Fruit fly (Drosophila melanogaster): Measurements from ENCODE around the gene Vti1a.
A peak's percentile ranks its signal among the peaks of the same experiment; 100 is the strongest.

Vti1a gene

dm6 chr3L:682420-682882 is 10.3 kb downstream of the Vti1a start, which contains the start of gene CG3386:
CG3386 (minus strand) TSS chr3L:682470.
- no peak for TF ChIP-seq psq (optimal IDR thresholded peaks at IDR 0.05)
- no peak for TF ChIP-seq EcR (GFP tag; optimal IDR thresholded peaks at IDR 0.05)
- no peak for TF ChIP-seq pan (optimal IDR thresholded peaks at IDR 0.05)
- TF ChIP-seq CG8478 (optimal IDR thresholded peaks at IDR 0.05) = no peak
- no peak for TF ChIP-seq usp (GFP tag; optimal IDR thresholded peaks at IDR 0.05)
- TF ChIP-seq Dll (optimal IDR thresholded peaks at IDR 0.05) = no peak

DNA sequence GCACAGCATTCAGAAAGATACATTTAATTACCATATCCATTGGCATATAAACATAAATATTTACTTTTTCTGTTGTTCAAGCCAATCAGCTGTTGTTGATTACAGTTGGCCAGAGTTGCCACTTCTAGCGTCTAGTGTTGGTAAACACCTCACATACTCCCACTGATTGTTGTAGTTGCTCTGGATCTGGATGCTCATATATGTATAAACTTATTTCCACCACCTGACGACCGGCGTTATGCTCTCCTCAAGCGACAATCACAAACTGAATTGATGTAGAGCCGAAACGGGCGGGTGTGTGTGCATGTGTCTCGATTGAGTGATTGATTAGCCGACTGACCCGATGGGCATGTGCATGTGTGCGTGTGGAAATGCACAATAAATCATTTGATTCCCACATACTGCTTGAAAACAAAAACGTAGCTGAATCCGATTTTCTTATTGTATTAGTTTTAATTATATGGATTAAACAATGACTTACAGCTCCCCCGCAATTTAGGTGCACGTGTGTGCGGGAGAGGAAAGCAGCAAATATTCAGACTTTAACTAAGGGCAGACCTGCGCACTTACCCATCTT is 10.8 kb downstream of the Vti1a start:
- TF ChIP-seq psq (optimal IDR thresholded peaks at IDR 0.05) (no peak), Dll (optimal IDR thresholded peaks at IDR 0.05) (no peak), EcR (GFP tag; optimal IDR thresholded peaks at IDR 0.05) (no peak), usp (GFP tag; optimal IDR thresholded peaks at IDR 0.05) (no peak), pan (optimal IDR thresholded peaks at IDR 0.05) (no peak), CG8478 (optimal IDR thresholded peaks at IDR 0.05) (no peak)

DNA sequence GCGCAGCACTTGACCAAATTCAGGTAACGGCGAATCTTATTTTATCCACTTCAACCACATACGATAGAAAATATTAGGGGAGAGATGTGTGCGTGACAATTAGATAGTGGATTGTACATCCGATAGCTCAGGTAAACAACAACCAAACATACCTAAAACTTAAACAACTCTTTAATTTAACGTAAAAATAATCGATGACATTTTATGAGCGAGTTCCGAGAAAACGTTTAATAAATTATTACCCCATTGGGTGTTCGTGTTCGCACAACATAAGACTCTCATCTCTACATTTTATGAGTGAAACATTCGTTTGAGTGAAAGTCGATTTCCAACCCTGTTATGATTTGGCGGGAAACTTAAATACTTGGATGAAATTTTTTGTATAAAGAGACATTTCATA is 12.5 kb downstream of the Vti1a start, which contains the start of gene CG17129:
Gene CG17129, minus strand, starts transcription at position 69 of the 400 bp plus-strand sequence.
- TF ChIP-seq psq (optimal IDR thresholded peaks at IDR 0.05) (no peak), EcR (GFP tag; optimal IDR thresholded peaks at IDR 0.05) (no peak), usp (GFP tag; optimal IDR thresholded peaks at IDR 0.05) (no peak)

DNA sequence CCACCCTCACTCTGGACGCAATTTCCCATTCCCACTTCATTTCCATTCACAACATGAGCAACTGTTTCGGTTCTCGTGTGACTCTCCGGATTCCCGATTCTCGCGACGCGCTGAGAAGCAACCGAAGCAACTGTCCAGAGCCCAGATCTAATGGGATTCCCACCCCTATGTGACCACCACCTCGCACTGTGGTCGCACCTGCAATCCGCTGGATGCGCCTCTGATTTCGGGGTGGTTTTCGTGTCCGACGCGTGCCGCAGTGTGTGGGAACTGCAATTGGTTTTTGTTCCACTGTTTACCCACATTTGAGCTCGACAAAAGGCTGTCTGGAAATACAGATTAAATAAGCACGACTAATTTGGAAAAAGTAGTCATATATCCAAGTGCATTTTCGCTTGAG is 16.9 kb downstream of the Vti1a start:
- TF ChIP-seq Dll (optimal IDR thresholded peaks at IDR 0.05) = no peak
- no peak for TF ChIP-seq psq (optimal IDR thresholded peaks at IDR 0.05)
- no peak for TF ChIP-seq EcR (GFP tag; optimal IDR thresholded peaks at IDR 0.05)
- TF ChIP-seq CG8478 (optimal IDR thresholded peaks at IDR 0.05) = no peak
- TF ChIP-seq usp (GFP tag; optimal IDR thresholded peaks at IDR 0.05) = no peak
- no peak for TF ChIP-seq pan (optimal IDR thresholded peaks at IDR 0.05)

dm6 chr3L:673324-673723 is 19.4 kb downstream of the Vti1a start:
- TF ChIP-seq EcR (GFP tag; optimal IDR thresholded peaks at IDR 0.05) = no peak
- TF ChIP-seq CG8478 (optimal IDR thresholded peaks at IDR 0.05) = no peak
- TF ChIP-seq psq (optimal IDR thresholded peaks at IDR 0.05) = no peak
- no peak for TF ChIP-seq pan (optimal IDR thresholded peaks at IDR 0.05)
- TF ChIP-seq Dll (optimal IDR thresholded peaks at IDR 0.05) = no peak
- TF ChIP-seq usp (GFP tag; optimal IDR thresholded peaks at IDR 0.05) = no peak

- TF ChIP-seq pan (optimal IDR thresholded peaks at IDR 0.05) (no peak), CG8478 (optimal IDR thresholded peaks at IDR 0.05) (no peak), usp (GFP tag; optimal IDR thresholded peaks at IDR 0.05) (no peak), psq (optimal IDR thresholded peaks at IDR 0.05) (no peak), EcR (GFP tag; optimal IDR thresholded peaks at IDR 0.05) (no peak), Dll (optimal IDR thresholded peaks at IDR 0.05) (no peak)
Measured at dm6 chr3L:666544-666943, 26.2 kb downstream of the Vti1a start.

DNA sequence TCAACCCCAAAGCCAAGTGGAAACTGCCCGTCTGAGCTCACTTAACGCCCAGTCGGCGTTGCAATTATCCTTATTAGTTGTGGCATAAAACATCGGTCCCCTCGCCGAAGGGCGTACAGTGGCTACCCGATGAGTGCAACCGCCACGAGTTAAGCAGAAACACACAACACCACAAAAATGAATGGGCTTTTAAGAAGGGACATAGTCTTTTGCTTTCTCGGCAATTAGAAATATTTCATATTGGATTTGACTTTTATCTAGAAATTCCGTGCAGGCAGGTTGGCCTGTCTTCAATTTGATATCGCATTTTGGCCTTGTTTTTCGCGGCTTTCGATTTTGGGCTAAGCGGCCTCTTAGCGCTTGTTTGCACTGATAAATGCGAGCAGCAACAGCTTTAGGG is 28.8 kb downstream of the Vti1a start:
- TF ChIP-seq EcR (GFP tag; optimal IDR thresholded peaks at IDR 0.05) = no peak

- no peak for TF ChIP-seq CG8478 (optimal IDR thresholded peaks at IDR 0.05)
- no peak for TF ChIP-seq EcR (GFP tag; optimal IDR thresholded peaks at IDR 0.05)
- no peak for TF ChIP-seq pan (optimal IDR thresholded peaks at IDR 0.05)
- no peak for TF ChIP-seq usp (GFP tag; optimal IDR thresholded peaks at IDR 0.05)
- no peak for TF ChIP-seq psq (optimal IDR thresholded peaks at IDR 0.05)
- no peak for TF ChIP-seq Dll (optimal IDR thresholded peaks at IDR 0.05)
Measured at dm6 chr3L:660314-661075, 32.2 kb downstream of the Vti1a start.

dm6 chr3L:658279-658678 is 34.4 kb downstream of the Vti1a start:
- no peak for TF ChIP-seq usp (GFP tag; optimal IDR thresholded peaks at IDR 0.05)
- no peak for TF ChIP-seq pan (optimal IDR thresholded peaks at IDR 0.05)
- TF ChIP-seq psq (optimal IDR thresholded peaks at IDR 0.05) = no peak
- TF ChIP-seq CG8478 (optimal IDR thresholded peaks at IDR 0.05) = no peak
- TF ChIP-seq EcR (GFP tag; optimal IDR thresholded peaks at IDR 0.05) = no peak
- TF ChIP-seq Dll (optimal IDR thresholded peaks at IDR 0.05) = no peak

DNA sequence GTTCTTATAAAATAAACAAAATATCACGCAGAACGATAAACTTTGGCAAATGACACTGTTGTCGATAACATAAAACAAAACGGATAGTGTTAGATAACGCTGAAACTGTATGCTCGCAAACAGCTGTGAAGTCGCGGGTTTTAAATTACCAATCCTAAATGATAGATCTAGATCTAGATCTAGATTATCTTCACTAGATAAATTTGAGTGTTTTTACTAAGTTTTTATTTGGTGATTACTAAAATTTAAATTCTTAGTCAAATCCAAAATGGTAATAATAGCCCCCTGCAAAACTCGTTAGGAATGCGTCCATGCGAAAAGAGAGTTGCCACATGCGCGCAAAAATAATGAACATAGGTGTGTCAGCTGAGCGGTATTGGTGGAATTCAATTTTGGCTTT is 38.7 kb downstream of the Vti1a start, which contains the start of the genes MED30 and Rev1:
Gene MED30, minus strand, starts transcription at position 71 of the 400 bp plus-strand sequence.
Gene Rev1, plus strand, starts transcription at position 345 of the 400 bp plus-strand sequence.
- TF ChIP-seq usp (GFP tag; optimal IDR thresholded peaks at IDR 0.05) (no peak), EcR (GFP tag; optimal IDR thresholded peaks at IDR 0.05) (no peak), Dll (optimal IDR thresholded peaks at IDR 0.05) (no peak), pan (optimal IDR thresholded peaks at IDR 0.05) (no peak), CG8478 (optimal IDR thresholded peaks at IDR 0.05) (no peak), psq (optimal IDR thresholded peaks at IDR 0.05) (no peak)

DNA sequence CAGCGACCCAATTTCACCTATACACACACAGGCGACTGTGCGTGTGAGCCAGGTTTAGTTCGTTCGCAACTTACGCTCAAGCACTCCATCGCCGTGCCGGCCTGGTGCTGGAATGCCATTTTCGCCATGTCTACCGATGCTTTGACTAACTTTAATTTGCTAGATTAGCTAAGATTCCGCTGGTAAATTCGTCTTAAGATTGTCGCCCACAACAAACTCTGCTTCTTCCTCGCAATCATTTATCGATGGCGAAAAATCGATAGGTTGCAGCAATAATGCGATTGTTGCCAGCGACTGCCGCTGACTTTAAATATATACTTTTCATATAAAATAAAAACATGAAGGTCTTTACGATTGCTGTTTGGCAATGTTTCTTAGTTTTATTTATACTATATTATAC is 40.1 kb downstream of the Vti1a start, which contains the start of gene CG3402:
Gene CG3402, minus strand, starts transcription at position 245 of the 400 bp plus-strand sequence.
- TF ChIP-seq psq (optimal IDR thresholded peaks at IDR 0.05) (no peak), pan (optimal IDR thresholded peaks at IDR 0.05) (no peak), usp (GFP tag; optimal IDR thresholded peaks at IDR 0.05) (no peak), Dll (optimal IDR thresholded peaks at IDR 0.05) (no peak), EcR (GFP tag; optimal IDR thresholded peaks at IDR 0.05) (no peak), CG8478 (optimal IDR thresholded peaks at IDR 0.05) (no peak)

dm6 chr3L:649025-649769 is 43.5 kb downstream of the Vti1a start:
- peak; percentile 50 for TF ChIP-seq Dll (optimal IDR thresholded peaks at IDR 0.05)
- TF ChIP-seq EcR (GFP tag; optimal IDR thresholded peaks at IDR 0.05) = no peak
